Worm (Caenorhabditis elegans) whole organism, L3 larva: Measurements from ENCODE around the gene ZK177.2.

Source experiments
- elt-1 ChIP-seq: fragments of 150-350 bp; optimal IDR thresholded peaks from 2 replicates; lab custom pipeline; 2014; ENCODE audit warnings: missing biosample characterization, missing genetic modification characterization
- fkh-10 ChIP-seq: sonication (generic microtip); optimal IDR thresholded peaks from 2 replicates; lab custom pipeline; 2017; ENCODE audit warnings: missing biosample characterization, missing genetic modification reagents, missing genetic modification characterization
- skn-1 ChIP-seq: fragments of 150-350 bp; optimal IDR thresholded peaks from 2 replicates; lab custom pipeline; 2014; ENCODE audit warnings: missing biosample characterization, missing genetic modification characterization

- TF ChIP-seq fkh-10 (GFP tag; lab: Kevin White, UChicago) (no peak), elt-1 (no peak), skn-1 (tag; lab: Kevin White, UChicago) (no peak)
Observed at ce11 chrII:5481982-5482381, 37.0 kb upstream of the ZK177.2 start, which contains the start of gene cal-8.
